Worm (Caenorhabditis elegans): ENCODE results near the gene tmem-218.

Gene tmem-218

ce11 chrX:17610406-17610981 is 39.0 kb upstream of the tmem-218 start (continued):
- peak; percentile 74 for TF ChIP-seq hlh-1 (tag; optimal IDR thresholded peaks at IDR 0.05)

ce11 chrX:17611180-17611579 is 38.3 kb upstream of the tmem-218 start:
- TF ChIP-seq nhr-76 (tag; optimal IDR thresholded peaks at IDR 0.05) (no peak), hlh-1 (tag; optimal IDR thresholded peaks at IDR 0.05) (peak; percentile 9), ceh-83 (GFP tag; optimal IDR thresholded peaks at IDR 0.05) (peak; percentile 77), mls-2 (tag; optimal IDR thresholded peaks at IDR 0.05) (peak; percentile 8), blmp-1 (tag; optimal IDR thresholded peaks at IDR 0.05) (no peak), M03D4.4 (tag; optimal IDR thresholded peaks at IDR 0.05) (peak; percentile 20), drap-1 (GFP tag; optimal IDR thresholded peaks at IDR 0.05) (peak; percentile 29), unc-120 (tag; optimal IDR thresholded peaks at IDR 0.05; ENCODE audit: poor library complexity, severe bottlenecking) (no peak), nhr-2 (tag; optimal IDR thresholded peaks at IDR 0.05) (no peak), sptf-1 (tag; optimal IDR thresholded peaks at IDR 0.05) (no peak), zip-8 (tag; optimal IDR thresholded peaks at IDR 0.05) (no peak), unc-39 (tag; optimal IDR thresholded peaks at IDR 0.05) (no peak), mab-5 (tag; optimal IDR thresholded peaks at IDR 0.05) (no peak), cnd-1 (tag; optimal IDR thresholded peaks at IDR 0.05) (peak; percentile 67)

- TF ChIP-seq sem-2 (GFP tag; optimal IDR thresholded peaks at IDR 0.05) (no peak), sptf-1 (tag; optimal IDR thresholded peaks at IDR 0.05) (no peak), mls-2 (tag; optimal IDR thresholded peaks at IDR 0.05) (no peak), nhr-12 (tag; optimal IDR thresholded peaks at IDR 0.05) (no peak), ztf-11 (tag; optimal IDR thresholded peaks at IDR 0.05) (no peak), ces-1 (GFP tag; optimal IDR thresholded peaks at IDR 0.05) (no peak), drap-1 (GFP tag; optimal IDR thresholded peaks at IDR 0.05) (no peak), lin-13 (tag; optimal IDR thresholded peaks at IDR 0.05) (no peak), flh-1 (GFP tag; optimal IDR thresholded peaks at IDR 0.05) (no peak), unc-120 (tag; optimal IDR thresholded peaks at IDR 0.05; ENCODE audit: poor library complexity, severe bottlenecking) (no peak), nhr-28 (tag; optimal IDR thresholded peaks at IDR 0.05) (no peak), snpc-4 (tag; optimal IDR thresholded peaks at IDR 0.05) (no peak), lin-32 (GFP tag; optimal IDR thresholded peaks at IDR 0.05) (no peak), nhr-76 (tag; optimal IDR thresholded peaks at IDR 0.05) (no peak), hlh-1 (tag; optimal IDR thresholded peaks at IDR 0.05) (no peak)
Measured at ce11 chrX:17613024-17613423, 36.5 kb upstream of the tmem-218 start.

ce11 chrX:17614245-17614644 is 35.2 kb upstream of the tmem-218 start, which contains the start of gene ncs-7:
TSS of gene ncs-7 (plus strand) at chrX:17614545.
- TF ChIP-seq snpc-4 (tag; optimal IDR thresholded peaks at IDR 0.05) (no peak), lin-32 (GFP tag; optimal IDR thresholded peaks at IDR 0.05) (no peak), M03D4.4 (tag; optimal IDR thresholded peaks at IDR 0.05) (no peak), ztf-11 (tag; optimal IDR thresholded peaks at IDR 0.05) (no peak), hlh-1 (tag; optimal IDR thresholded peaks at IDR 0.05) (no peak), unc-39 (tag; optimal IDR thresholded peaks at IDR 0.05) (no peak), flh-1 (GFP tag; optimal IDR thresholded peaks at IDR 0.05) (no peak), lin-13 (tag; optimal IDR thresholded peaks at IDR 0.05) (no peak), nhr-2 (tag; optimal IDR thresholded peaks at IDR 0.05) (no peak), unc-62 (GFP tag; optimal IDR thresholded peaks at IDR 0.05) (no peak), tbx-8 (GFP tag; optimal IDR thresholded peaks at IDR 0.05) (no peak), mab-5 (tag; optimal IDR thresholded peaks at IDR 0.05) (no peak), lsy-2 (tag; optimal IDR thresholded peaks at IDR 0.05) (no peak), nhr-28 (tag; optimal IDR thresholded peaks at IDR 0.05) (no peak), elt-1 (tag; optimal IDR thresholded peaks at IDR 0.05; ENCODE audit: borderline replicate concordance, insufficient read depth) (no peak), ceh-83 (GFP tag; optimal IDR thresholded peaks at IDR 0.05) (no peak), elt-3 (tag; optimal IDR thresholded peaks at IDR 0.05) (no peak), sem-2 (GFP tag; optimal IDR thresholded peaks at IDR 0.05) (no peak)

ce11 chrX:17625245-17625644 is 24.2 kb upstream of the tmem-218 start:
- TF ChIP-seq nhr-2 (tag; optimal IDR thresholded peaks at IDR 0.05) (no peak), ces-1 (GFP tag; optimal IDR thresholded peaks at IDR 0.05) (no peak), flh-1 (GFP tag; optimal IDR thresholded peaks at IDR 0.05) (no peak), elt-1 (tag; optimal IDR thresholded peaks at IDR 0.05; ENCODE audit: borderline replicate concordance, insufficient read depth) (no peak), zip-8 (tag; optimal IDR thresholded peaks at IDR 0.05) (no peak), ceh-39 (tag; optimal IDR thresholded peaks at IDR 0.05) (no peak), unc-62 (GFP tag; optimal IDR thresholded peaks at IDR 0.05) (no peak), snpc-4 (tag; optimal IDR thresholded peaks at IDR 0.05) (no peak), sptf-1 (tag; optimal IDR thresholded peaks at IDR 0.05) (no peak), unc-120 (tag; optimal IDR thresholded peaks at IDR 0.05; ENCODE audit: poor library complexity, severe bottlenecking) (no peak), lin-32 (GFP tag; optimal IDR thresholded peaks at IDR 0.05) (no peak)
